Worm (Caenorhabditis elegans): ENCODE results near the gene F10D7.10.

The F10D7.10 gene

DNA sequence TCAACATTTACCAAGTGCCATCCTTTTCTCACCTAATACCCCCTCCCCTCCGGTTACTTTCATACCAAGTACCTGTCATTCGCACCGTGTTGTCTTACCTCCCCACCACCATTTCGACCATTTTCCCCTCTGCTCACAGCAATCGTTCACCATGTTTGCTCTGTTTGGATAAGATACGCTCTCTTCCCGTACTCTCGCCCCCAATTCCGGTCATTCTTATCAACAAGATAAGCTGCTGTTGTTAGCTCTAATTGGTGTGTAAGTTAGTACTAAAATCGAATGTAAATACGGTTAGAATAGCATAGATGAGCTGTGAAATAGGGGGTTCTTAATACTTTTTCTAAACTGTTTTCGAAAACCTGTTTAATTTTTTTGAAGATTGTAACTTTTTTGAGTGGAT is 49.0 kb downstream of the F10D7.10 start:
- no peak for TF ChIP-seq mml-1 (tag; optimal IDR thresholded peaks at IDR 0.05)
- TF ChIP-seq pha-4 (tag; optimal IDR thresholded peaks at IDR 0.05) = peak; percentile 49

DNA sequence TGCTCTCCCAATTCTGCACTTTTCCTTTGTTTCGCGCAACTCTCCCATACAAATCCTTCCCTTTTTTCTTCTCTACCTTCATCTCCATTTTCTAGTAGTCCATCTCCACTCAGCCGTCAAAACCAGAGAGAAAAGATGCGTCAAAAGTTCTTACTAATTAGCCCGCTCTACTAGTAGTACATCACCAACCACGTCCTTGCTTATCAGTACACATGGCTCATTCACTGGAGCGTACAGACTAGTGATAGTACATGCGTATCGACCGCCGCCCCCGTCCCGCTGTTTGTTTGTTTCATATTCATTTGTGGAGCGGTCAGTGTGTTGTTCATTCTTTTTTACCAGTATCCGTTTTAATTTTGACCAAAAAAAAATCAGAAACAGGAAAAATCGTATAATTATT is 50.5 kb downstream of the F10D7.10 start:
- TF ChIP-seq ama-1 (optimal IDR thresholded peaks at IDR 0.05) (no peak), tbx-2 (tag; optimal IDR thresholded peaks at IDR 0.05) (no peak), elt-2 (tag; optimal IDR thresholded peaks at IDR 0.05) (peak; percentile 24)

Measured in whole organism, L3 larva.